Fruit fly (Drosophila melanogaster) whole organism, prepupa: ENCODE data around the gene Cul3.

Experiments used
- Blimp-1 ChIP-seq: fragments of 200-800 bp; sonication (Bioruptor generic); optimal IDR thresholded peaks from 3 replicates; lab custom pipeline; 2017; ENCODE audit warnings: missing biosample characterization, missing genetic modification characterization, mild to moderate bottlenecking, moderate library complexity, missing genetic modification reagents
- CG10669 ChIP-seq: fragments of 200-800 bp; sonication (Bioruptor generic); optimal IDR thresholded peaks from 3 replicates; lab custom pipeline; 2018; ENCODE audit warnings: missing biosample characterization, mild to moderate bottlenecking, missing genetic modification characterization, moderate library complexity
- CG15336 ChIP-seq: fragments of 200-800 bp; sonication (Bioruptor generic); IDR thresholded peaks from 2 replicates; pipeline ENCODE4 v1.3.6; 2022; ENCODE audit warnings: missing biosample characterization, missing genetic modification characterization
- CG16779 ChIP-seq: fragments of 200-800 bp; sonication (Bioruptor generic); optimal IDR thresholded peaks from 3 replicates; lab custom pipeline; 2017; ENCODE audit warnings: missing biosample characterization, mild to moderate bottlenecking, missing genetic modification characterization
- CG3032 ChIP-seq: fragments of 200-800 bp; optimal IDR thresholded peaks from 2 replicates; lab custom pipeline; 2019; ENCODE audit warnings: missing biosample characterization, mild to moderate bottlenecking, missing genetic modification characterization, moderate library complexity
- CG31627 ChIP-seq: fragments of 200-800 bp; sonication (Bioruptor generic); optimal IDR thresholded peaks from 3 replicates; lab custom pipeline; 2016; ENCODE audit warnings: missing biosample characterization, missing genetic modification characterization
- CG32006 ChIP-seq: fragments of 200-800 bp; sonication (Bioruptor generic); optimal IDR thresholded peaks from 3 replicates; lab custom pipeline; 2017; ENCODE audit warnings: missing biosample characterization, mild to moderate bottlenecking, missing genetic modification characterization
- CG34406 ChIP-seq: fragments of 200-800 bp; sonication (Bioruptor generic); optimal IDR thresholded peaks from 3 replicates; lab custom pipeline; 2016; ENCODE audit warnings: missing biosample characterization, missing genetic modification characterization
- CG3919 ChIP-seq: fragments of 200-800 bp; sonication (Bioruptor generic); optimal IDR thresholded peaks from 3 replicates; lab custom pipeline; 2016; ENCODE audit warnings: missing biosample characterization, missing genetic modification characterization
- CG6276 ChIP-seq: fragments of 200-800 bp; sonication (Bioruptor generic); optimal IDR thresholded peaks from 2 replicates; lab custom pipeline; 2017; ENCODE audit warnings: missing biosample characterization, mild to moderate bottlenecking, missing genetic modification characterization
- CG6792 ChIP-seq: fragments of 200-800 bp; sonication (Bioruptor generic); optimal IDR thresholded peaks from 3 replicates; lab custom pipeline; 2016; ENCODE audit warnings: missing biosample characterization, missing genetic modification characterization
- CG6808 ChIP-seq: fragments of 200-800 bp; sonication (Bioruptor generic); optimal IDR thresholded peaks from 3 replicates; lab custom pipeline; 2017; ENCODE audit warnings: missing biosample characterization, missing genetic modification characterization, mild to moderate bottlenecking, moderate library complexity, missing genetic modification reagents
- CG6854 ChIP-seq: fragments of 200-800 bp; sonication (Bioruptor generic); optimal IDR thresholded peaks from 2 replicates; lab custom pipeline; 2017; ENCODE audit warnings: missing biosample characterization, mild to moderate bottlenecking, missing genetic modification characterization
- CG7368 ChIP-seq: fragments of 200-800 bp; sonication (Bioruptor generic); optimal IDR thresholded peaks from 3 replicates; lab custom pipeline; 2016; ENCODE audit warnings: missing biosample characterization, missing genetic modification characterization
- CG8119 ChIP-seq: fragments of 200-800 bp; sonication (Bioruptor generic); IDR thresholded peaks from 3 replicates; pipeline ENCODE4 v1.3.6; 2022; ENCODE audit warnings: missing biosample characterization, missing genetic modification characterization
- CG8319 ChIP-seq: fragments of 200-800 bp; sonication (Bioruptor generic); optimal IDR thresholded peaks from 3 replicates; lab custom pipeline; 2016; ENCODE audit warnings: missing biosample characterization, missing genetic modification characterization
- CG9139 ChIP-seq: fragments of 200-800 bp; sonication (Bioruptor generic); optimal IDR thresholded peaks from 3 replicates; lab custom pipeline; 2017; ENCODE audit warnings: missing biosample characterization, mild to moderate bottlenecking, missing genetic modification characterization
- Eip75B ChIP-seq: fragments of 200-800 bp; sonication (Bioruptor generic); optimal IDR thresholded peaks from 3 replicates; lab custom pipeline; 2016; ENCODE audit warnings: missing biosample characterization, missing genetic modification characterization
- Eip78C ChIP-seq: fragments of 200-800 bp; sonication (Bioruptor generic); peaks from one replicate; lab custom pipeline; 2016; ENCODE audit warnings: missing biosample characterization, missing genetic modification characterization
- Eip93F ChIP-seq: fragments of 200-800 bp; sonication (Bioruptor generic); optimal IDR thresholded peaks from 2 replicates; lab custom pipeline; 2016; ENCODE audit warnings: missing biosample characterization, mild to moderate bottlenecking, missing genetic modification characterization
- Ets21C ChIP-seq: fragments of 200-800 bp; sonication (Bioruptor generic); optimal IDR thresholded peaks from 3 replicates; lab custom pipeline; 2016; ENCODE audit warnings: missing biosample characterization, missing genetic modification characterization
- Ets96B ChIP-seq: fragments of 200-800 bp; optimal IDR thresholded peaks from 2 replicates; lab custom pipeline; 2019; ENCODE audit warnings: missing biosample characterization, mild to moderate bottlenecking, missing genetic modification characterization, moderate library complexity
- Gug ChIP-seq: fragments of 200-800 bp; sonication (Bioruptor generic); IDR thresholded peaks from 2 replicates; pipeline ENCODE4 v1.3.6; 2022; ENCODE audit warnings: missing biosample characterization, missing genetic modification characterization
- Hr38 ChIP-seq: sonication (Bioruptor generic); optimal IDR thresholded peaks from 2 replicates; lab custom pipeline; 2016; ENCODE audit warnings: missing biosample characterization, missing genetic modification characterization
- Hr4 ChIP-seq: fragments of 200-800 bp; sonication (Bioruptor generic); optimal IDR thresholded peaks from 3 replicates; lab custom pipeline; 2016; ENCODE audit warnings: missing biosample characterization, missing genetic modification characterization
- Lpt ChIP-seq: fragments of 200-800 bp; sonication (Bioruptor generic); optimal IDR thresholded peaks from 3 replicates; lab custom pipeline; 2016; ENCODE audit warnings: missing biosample characterization, missing genetic modification characterization
- Met ChIP-seq: fragments of 200-800 bp; sonication (Bioruptor generic); optimal IDR thresholded peaks from 3 replicates; lab custom pipeline; 2016; ENCODE audit warnings: missing biosample characterization, missing genetic modification characterization
- OdsH ChIP-seq: fragments of 200-800 bp; sonication (Bioruptor generic); optimal IDR thresholded peaks from 3 replicates; lab custom pipeline; 2016; ENCODE audit warnings: missing biosample characterization, missing genetic modification characterization
- Smox ChIP-seq: fragments of 200-800 bp; sonication (Bioruptor generic); optimal IDR thresholded peaks from 3 replicates; lab custom pipeline; 2016; ENCODE audit warnings: missing biosample characterization, missing genetic modification characterization
- Sox102F ChIP-seq: fragments of 200-800 bp; sonication (Bioruptor generic); optimal IDR thresholded peaks from 2 replicates; lab custom pipeline; 2016; ENCODE audit warnings: missing biosample characterization, mild to moderate bottlenecking, missing genetic modification characterization
- Sox14 ChIP-seq: fragments of 200-800 bp; sonication (Bioruptor generic); optimal IDR thresholded peaks from 3 replicates; lab custom pipeline; 2016; ENCODE audit warnings: missing biosample characterization, missing genetic modification characterization
- acj6 ChIP-seq: fragments of 200-800 bp; sonication (Bioruptor generic); optimal IDR thresholded peaks from 3 replicates; lab custom pipeline; 2016; ENCODE audit warnings: missing biosample characterization, missing genetic modification characterization
- dsx ChIP-seq: fragments of 200-800 bp; optimal IDR thresholded peaks from 3 replicates; lab custom pipeline; 2019; ENCODE audit warnings: missing biosample characterization, mild to moderate bottlenecking, missing genetic modification characterization, moderate library complexity; ENCODE audit not compliant: poor library complexity, severe bottlenecking
- eg ChIP-seq: fragments of 200-800 bp; sonication (Bioruptor generic); IDR thresholded peaks from 3 replicates; pipeline ENCODE4 v1.3.6; 2022; ENCODE audit warnings: missing biosample characterization, missing genetic modification characterization
- esn ChIP-seq: fragments of 200-800 bp; sonication (Bioruptor generic); optimal IDR thresholded peaks from 2 replicates; lab custom pipeline; 2016; ENCODE audit warnings: missing biosample characterization, mild to moderate bottlenecking, missing genetic modification characterization, moderate library complexity
- fd59A ChIP-seq: fragments of 200-800 bp; sonication (Bioruptor generic); optimal IDR thresholded peaks from 2 replicates; lab custom pipeline; 2017; ENCODE audit warnings: missing biosample characterization, mild to moderate bottlenecking, missing genetic modification characterization, missing genetic modification reagents
- fd85E ChIP-seq: fragments of 200-800 bp; sonication (Bioruptor generic); optimal IDR thresholded peaks from 3 replicates; lab custom pipeline; 2016; ENCODE audit warnings: missing biosample characterization, missing genetic modification characterization
- fkh ChIP-seq: fragments of 200-800 bp; sonication (Bioruptor generic); optimal IDR thresholded peaks from 3 replicates; lab custom pipeline; 2017; ENCODE audit warnings: missing biosample characterization, mild to moderate bottlenecking, missing genetic modification characterization, moderate library complexity
- lz ChIP-seq: fragments of 200-800 bp; sonication (Bioruptor generic); optimal IDR thresholded peaks from 3 replicates; lab custom pipeline; 2016; ENCODE audit warnings: missing biosample characterization, missing genetic modification characterization
- net ChIP-seq: fragments of 200-800 bp; sonication (Bioruptor generic); optimal IDR thresholded peaks from 3 replicates; lab custom pipeline; 2016; ENCODE audit warnings: missing biosample characterization, missing genetic modification characterization
- pdm3 ChIP-seq: fragments of 200-800 bp; sonication (Bioruptor generic); optimal IDR thresholded peaks from 3 replicates; lab custom pipeline; 2016; ENCODE audit warnings: missing biosample characterization, missing genetic modification characterization
- salr ChIP-seq, 2 experiments: fragments of 200-800 bp; sonication (Bioruptor generic); optimal IDR thresholded peaks; 3 replicates each; lab custom pipeline; 2016 to 2018; ENCODE audit warnings: missing biosample characterization in 2 of 2, missing genetic modification characterization in 2 of 2, mild to moderate bottlenecking in 1 of 2
- spab ChIP-seq: fragments of 200-800 bp; sonication (Bioruptor generic); optimal IDR thresholded peaks from 2 replicates; lab custom pipeline; 2017; ENCODE audit warnings: missing biosample characterization, mild to moderate bottlenecking, missing genetic modification characterization, missing genetic modification reagents
- ss ChIP-seq, 2 experiments: fragments of 200-800 bp; sonication (Bioruptor generic); optimal IDR thresholded peaks; 2 replicates in 1 of 2; 3 replicates in 1 of 2; lab custom pipeline; 2017 to 2018; ENCODE audit warnings: mild to moderate bottlenecking in 2 of 2, missing biosample characterization in 2 of 2, missing genetic modification characterization in 2 of 2, moderate library complexity in 1 of 2
- svp ChIP-seq: fragments of 200-800 bp; sonication (Bioruptor generic); peaks from one replicate; lab custom pipeline; 2016; ENCODE audit warnings: missing biosample characterization, missing genetic modification characterization
- topi ChIP-seq: fragments of 200-800 bp; sonication (Bioruptor generic); optimal IDR thresholded peaks from 3 replicates; lab custom pipeline; 2016; ENCODE audit warnings: missing biosample characterization, missing genetic modification characterization
- vri ChIP-seq: fragments of 200-800 bp; sonication (Bioruptor generic); optimal IDR thresholded peaks from 3 replicates; lab custom pipeline; 2016; ENCODE audit warnings: missing biosample characterization, mild to moderate bottlenecking, missing genetic modification characterization

Gene Cul3

DNA sequence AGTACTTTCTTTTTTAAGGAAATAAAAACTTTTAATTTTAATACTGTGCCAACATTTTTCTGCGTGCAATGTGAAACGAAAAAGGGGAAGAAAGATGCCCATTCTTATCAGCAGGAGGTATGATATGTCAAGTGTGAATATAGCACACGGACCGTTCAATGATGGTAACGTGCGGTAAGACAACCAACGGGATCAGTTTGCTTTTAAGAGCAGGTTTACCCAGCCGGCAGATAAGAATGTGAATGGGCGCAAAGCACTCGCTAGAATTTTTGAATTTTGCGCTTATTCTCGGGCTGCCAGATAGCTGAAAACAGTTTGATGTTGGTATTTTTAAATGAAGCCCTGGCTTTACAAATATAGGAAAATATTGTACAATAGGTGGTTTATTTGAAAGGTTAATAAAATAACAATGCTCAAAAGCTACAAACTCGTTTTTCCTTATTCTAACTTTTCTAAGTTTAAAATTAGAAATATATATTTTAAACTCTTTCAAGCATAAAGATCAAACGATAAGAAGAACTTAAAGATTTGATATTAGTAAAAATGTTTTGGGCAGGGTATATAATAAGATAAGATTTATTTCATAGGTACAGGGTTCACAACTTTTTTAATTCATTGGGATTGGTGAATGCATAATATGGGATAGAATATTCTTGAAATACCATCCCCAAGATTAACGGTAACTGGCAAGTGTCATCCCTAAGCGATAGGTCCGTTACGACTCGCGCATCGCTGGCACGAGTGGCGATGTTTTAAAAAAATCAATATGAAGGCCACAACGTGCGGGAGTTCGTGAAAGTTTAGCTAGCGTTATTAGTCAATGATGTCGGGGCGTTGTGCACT lies 23.4 kb downstream of the Cul3 start, which contains the start of gene dao (continued):
- no peak for TF ChIP-seq CG8119 (GFP tag; lab: Robert Waterston, UW)
- TF ChIP-seq CG6792, result no peak
- TF ChIP-seq ss (GFP tag; optimal IDR thresholded peaks at IDR 0.05; lab: Kevin White, UChicago), result no peak
- TF ChIP-seq CG8319, result no peak
- TF ChIP-seq fd85E (GFP tag; lab: Kevin White, UChicago), result no peak
- TF ChIP-seq net, result no peak
- TF ChIP-seq salr (GFP tag; optimal IDR thresholded peaks at IDR 0.05; lab: Kevin White, UChicago), result no peak
- TF ChIP-seq fkh (GFP tag; lab: Kevin White, UChicago), result no peak
- TF ChIP-seq OdsH, result peak; percentile 19
- no peak for TF ChIP-seq Lpt (GFP tag; lab: Kevin White, UChicago)
- TF ChIP-seq CG3919 (GFP tag; lab: Kevin White, UChicago), result no peak
- no peak for TF ChIP-seq spab (GFP tag; lab: Kevin White, UChicago)
- peak; percentile 22 for TF ChIP-seq acj6 (GFP tag; lab: Kevin White, UChicago)
- TF ChIP-seq Hr38 (GFP tag; lab: Kevin White, UChicago), result no peak
- no peak for TF ChIP-seq Met (GFP tag; lab: Kevin White, UChicago)
- TF ChIP-seq Blimp-1 (GFP tag; lab: Kevin White, UChicago), result no peak
- TF ChIP-seq CG16779 (tag; lab: Kevin White, UChicago), result no peak
- TF ChIP-seq Eip78C (GFP tag; lab: Kevin White, UChicago), result peak; percentile 65
- no peak for TF ChIP-seq CG9139
- TF ChIP-seq CG32006, result peak; percentile 36
- no peak for TF ChIP-seq Ets21C (GFP tag; lab: Kevin White, UChicago)
- no peak for TF ChIP-seq CG7368 (GFP tag; lab: Kevin White, UChicago)
- TF ChIP-seq vri (GFP tag; lab: Kevin White, UChicago), result no peak
- TF ChIP-seq svp (GFP tag; lab: Kevin White, UChicago), result peak; percentile 66
- no peak for TF ChIP-seq Smox (GFP tag; lab: Kevin White, UChicago)
- no peak for TF ChIP-seq Sox14
- peak; percentile 19 for TF ChIP-seq CG31627 (GFP tag; lab: Kevin White, UChicago)
- peak; percentile 32 for TF ChIP-seq pdm3 (GFP tag; lab: Kevin White, UChicago)
- no peak for TF ChIP-seq dsx (GFP tag; lab: Kevin White, UChicago)
- no peak for TF ChIP-seq CG6854 (GFP tag; lab: Kevin White, UChicago)
- TF ChIP-seq Eip93F, result no peak
- no peak for TF ChIP-seq CG34406 (GFP tag; lab: Kevin White, UChicago)
- no peak for TF ChIP-seq fd59A
- TF ChIP-seq Gug (GFP tag; lab: Robert Waterston, UW), result no peak
- no peak for TF ChIP-seq topi (GFP tag; lab: Kevin White, UChicago)
- TF ChIP-seq, all 60 proteins: peak for 15

dm6 chr2L:15247614-15248013 lies 24.2 kb downstream of the Cul3 start, which contains the start of gene ZnT35C:
Gene ZnT35C, minus strand, starts transcription at chr2L:15247714.
- TF ChIP-seq CG6276 (GFP tag; lab: Kevin White, UChicago) (no peak), CG3032 (tag; lab: Kevin White, UChicago) (no peak), fd59A (no peak), eg (GFP tag; lab: Robert Waterston, UW) (no peak), Sox102F (no peak), topi (GFP tag; lab: Kevin White, UChicago) (no peak), acj6 (GFP tag; lab: Kevin White, UChicago) (no peak), Ets96B (tag; lab: Kevin White, UChicago) (no peak), CG15336 (GFP tag; lab: Robert Waterston, UW) (no peak), Hr4 (GFP tag; lab: Kevin White, UChicago) (no peak), fkh (GFP tag; lab: Kevin White, UChicago) (no peak), esn (GFP tag; lab: Kevin White, UChicago) (no peak), Eip75B (GFP tag; lab: Kevin White, UChicago) (no peak), CG9139 (no peak), Smox (GFP tag; lab: Kevin White, UChicago) (no peak), CG3919 (GFP tag; lab: Kevin White, UChicago) (no peak), CG6808 (GFP tag; lab: Kevin White, UChicago) (no peak), CG7368 (GFP tag; lab: Kevin White, UChicago) (no peak), lz (GFP tag; lab: Kevin White, UChicago) (no peak), CG10669 (GFP tag; lab: Kevin White, UChicago) (no peak)
